Fruit fly (Drosophila melanogaster): ENCODE measurements around the gene CG4995.
A peak's percentile ranks its signal among the peaks of the same experiment; 100 is the strongest.

The CG4995 gene

dm6 chr2L:10339212-10339721, 17.0 kb downstream of the CG4995 start, which contains the start of gene SamDC (continued):
- peak; percentile 17 for TF ChIP-seq twi (tag; optimal IDR thresholded peaks at IDR 0.05)
- TF ChIP-seq CG18619 (GFP tag; optimal IDR thresholded peaks at IDR 0.05): no peak
- TF ChIP-seq CG31441 (GFP tag; IDR thresholded peaks at IDR 0.05): peak; percentile 49; the same call in 1 of the 2 replicates
- TF ChIP-seq croc (GFP tag; conservative IDR thresholded peaks at IDR 0.05): no peak
- no peak for TF ChIP-seq CG3163 (GFP tag; optimal IDR thresholded peaks at IDR 0.05)
- peak; percentile 91 for TF ChIP-seq Dref (GFP tag; IDR thresholded peaks at IDR 0.05)
- no peak for TF ChIP-seq Nf-YA (GFP tag; IDR thresholded peaks at IDR 0.05)
- peak; percentile 59; the same call in 1 of the 3 replicates for TF ChIP-seq dysf (GFP tag; IDR thresholded peaks at IDR 0.05)
- TF ChIP-seq HmgD (GFP tag; optimal IDR thresholded peaks at IDR 0.05): peak; percentile 27
- TF ChIP-seq bigmax (GFP tag; optimal IDR thresholded peaks at IDR 0.05): peak; percentile 46
- TF ChIP-seq prd (optimal IDR thresholded peaks at IDR 0.05): no peak
- no peak; the same call in 1 of the 3 replicates for TF ChIP-seq prd (GFP tag; IDR thresholded peaks at IDR 0.05)
- peak; percentile 32; the same call in 1 of the 2 replicates for TF ChIP-seq Xrp1 (GFP tag; IDR thresholded peaks at IDR 0.05)
- TF ChIP-seq bsh (GFP tag; optimal IDR thresholded peaks at IDR 0.05): peak in 1 of 2 experiments; percentile 49
- peak; percentile 82; the same call in 1 of the 2 replicates for TF ChIP-seq CG42726 (GFP tag; IDR thresholded peaks at IDR 0.05; ENCODE audit: partially characterized antibody)
- no peak for TF ChIP-seq CG12744 (GFP tag; optimal IDR thresholded peaks at IDR 0.05)
- peak; percentile 24; the same call in 1 of the 3 replicates for TF ChIP-seq Aef1 (GFP tag; IDR thresholded peaks at IDR 0.05)
- peak; percentile 57; the same call in 1 of the 2 replicates for TF ChIP-seq CG2129 (GFP tag; IDR thresholded peaks at IDR 0.05; ENCODE audit: partially characterized antibody)
- no peak for TF ChIP-seq Abd-B (GFP tag; optimal IDR thresholded peaks at IDR 0.05)
- TF ChIP-seq Trl (optimal IDR thresholded peaks at IDR 0.05): no peak
- peak; percentile 58 for TF ChIP-seq Trl (GFP tag; optimal IDR thresholded peaks at IDR 0.05)
- peak; percentile 37 for TF ChIP-seq CG2120 (GFP tag; optimal IDR thresholded peaks at IDR 0.05)
- peak; percentile 42 for TF ChIP-seq E2f2 (GFP tag; IDR thresholded peaks at IDR 0.05)
- peak; percentile 60 for TF ChIP-seq CG2116 (GFP tag; optimal IDR thresholded peaks at IDR 0.05)
- TF ChIP-seq CG18011 (GFP tag; optimal IDR thresholded peaks at IDR 0.05): no peak
- TF ChIP-seq B-H2 (GFP tag; optimal IDR thresholded peaks at IDR 0.05): no peak
- peak; percentile 14 for TF ChIP-seq CG5245 (GFP tag; optimal IDR thresholded peaks at IDR 0.05)
- peak; percentile 76 for TF ChIP-seq HLH4C (GFP tag; IDR thresholded peaks at IDR 0.05; ENCODE audit: partially characterized antibody)
- peak; percentile 47 for TF ChIP-seq CG14710 (tag; optimal IDR thresholded peaks at IDR 0.05)
- TF ChIP-seq lov (optimal IDR thresholded peaks at IDR 0.05): no peak
- TF ChIP-seq lov (GFP tag; IDR thresholded peaks at IDR 0.05): no peak
- TF ChIP-seq CG15514 (GFP tag; optimal IDR thresholded peaks at IDR 0.05): peak; percentile 80
- peak; percentile 53 for TF ChIP-seq az2 (GFP tag; optimal IDR thresholded peaks at IDR 0.05)
- peak; percentile 83 for TF ChIP-seq Opbp (GFP tag; IDR thresholded peaks at IDR 0.05; ENCODE audit: partially characterized antibody)
- TF ChIP-seq row (GFP tag; IDR thresholded peaks at IDR 0.05): peak; percentile 90
- TF ChIP-seq dpn (GFP tag; optimal IDR thresholded peaks at IDR 0.05): peak; percentile 33 to 47
- TF ChIP-seq CG4617 (GFP tag; optimal IDR thresholded peaks at IDR 0.05; ENCODE audit: borderline replicate concordance): peak; percentile 42
- TF ChIP-seq CG9727 (GFP tag; optimal IDR thresholded peaks at IDR 0.05): no peak
- peak; percentile 13 for TF ChIP-seq wek (GFP tag; optimal IDR thresholded peaks at IDR 0.05)
- TF ChIP-seq Side (GFP tag; optimal IDR thresholded peaks at IDR 0.05): peak; percentile 47
- peak; percentile 24 for TF ChIP-seq gsb-n (tag; optimal IDR thresholded peaks at IDR 0.05)
- TF ChIP-seq CG10979 (tag; optimal IDR thresholded peaks at IDR 0.05): peak; percentile 16
- TF ChIP-seq lola (GFP tag; optimal IDR thresholded peaks at IDR 0.05): peak in 2 of 3 experiments; percentile 24 to 98
- peak; percentile 38 for TF ChIP-seq psq (GFP tag; optimal IDR thresholded peaks at IDR 0.05)
- TF ChIP-seq Dll (GFP tag; IDR thresholded peaks at IDR 0.05; ENCODE audit: partially characterized antibody): peak; percentile 77
- peak; percentile 99 for TF ChIP-seq CG8388 (GFP tag; optimal IDR thresholded peaks at IDR 0.05)
- TF ChIP-seq dati (GFP tag; IDR thresholded peaks at IDR 0.05): no peak
- TF ChIP-seq YL-1 (GFP tag; optimal IDR thresholded peaks at IDR 0.05): peak; percentile 61
- peak; percentile 58 for TF ChIP-seq zen (tag; optimal IDR thresholded peaks at IDR 0.05)
